Worm (Caenorhabditis elegans) whole organism, early embryonic: ENCODE data around the gene smex-1.

Experiments used
- B0310.2 ChIP-seq: sonication (generic microtip); optimal IDR thresholded peaks from 2 replicates; lab custom pipeline; 2016; ENCODE audit warnings: mild to moderate bottlenecking, missing genetic modification characterization, missing compliant biosample characterization
- F13C5.2 ChIP-seq: sonication (generic microtip); optimal IDR thresholded peaks from 2 replicates; lab custom pipeline; 2017; ENCODE audit warnings: mild to moderate bottlenecking, missing genetic modification characterization, inconsistent platforms, missing compliant biosample characterization
- ama-1 ChIP-seq: fragments of 150-350 bp; optimal IDR thresholded peaks from 2 replicates; lab custom pipeline; 2014
- ceh-13 ChIP-seq: fragments of 200-800 bp; sonication (Bioruptor generic); optimal IDR thresholded peaks from 2 replicates; lab custom pipeline; 2018; ENCODE audit warnings: mild to moderate bottlenecking, missing genetic modification characterization, missing compliant biosample characterization
- ceh-36 ChIP-seq: sonication (generic microtip); optimal IDR thresholded peaks from 2 replicates; lab custom pipeline; 2016; ENCODE audit warnings: missing genetic modification characterization, inconsistent platforms, missing compliant biosample characterization
- ets-7 ChIP-seq: sonication (generic microtip); optimal IDR thresholded peaks from 2 replicates; lab custom pipeline; 2016; ENCODE audit warnings: missing genotype, missing genetic modification characterization, missing compliant biosample characterization
- flt-1 ChIP-seq: fragments of 200-800 bp; sonication (Bioruptor generic); IDR thresholded peaks from 2 replicates; pipeline ENCODE4 v1.3.6; 2022; ENCODE audit warnings: missing genetic modification characterization, missing compliant biosample characterization
- scrt-1 ChIP-seq: fragments of 200-800 bp; sonication (Bioruptor generic); IDR thresholded peaks from 2 replicates; pipeline ENCODE4 v1.3.6; 2022; ENCODE audit warnings: missing genetic modification characterization, missing compliant biosample characterization

ce11 chrV:8280770-8281169 is 15.0 kb downstream of the smex-1 start, which contains the start of gene str-135:
- TF ChIP-seq B0310.2 (no peak), ets-7 (tag; lab: Kevin White, UChicago) (no peak), ama-1 (lab: Kevin White, UChicago) (no peak), flt-1 (GFP tag; lab: Robert Waterston, UW) (no peak), F13C5.2 (tag; lab: Kevin White, UChicago) (no peak), ceh-36 (no peak), ceh-13 (GFP tag; lab: Kevin White, UChicago) (no peak), scrt-1 (GFP tag; lab: Robert Waterston, UW) (no peak)
